Fruit fly (Drosophila melanogaster): ENCODE results near the gene CG10274.

- TF ChIP-seq CG14655 (GFP tag; optimal IDR thresholded peaks at IDR 0.05) (no peak), Pif1B (GFP tag; optimal IDR thresholded peaks at IDR 0.05) (no peak), gl (tag; optimal IDR thresholded peaks at IDR 0.05) (no peak), CG9948 (tag; optimal IDR thresholded peaks at IDR 0.05) (no peak), fd96Ca (GFP tag; IDR thresholded peaks at IDR 0.05) (no peak), Ets98B (GFP tag; IDR thresholded peaks at IDR 0.05) (no peak), CG8159 (tag; optimal IDR thresholded peaks at IDR 0.05) (no peak), CG8301 (tag; optimal IDR thresholded peaks at IDR 0.05) (no peak), D1 (tag; optimal IDR thresholded peaks at IDR 0.05) (no peak), CG13204 (GFP tag; optimal IDR thresholded peaks at IDR 0.05) (no peak), EcR (GFP tag; optimal IDR thresholded peaks at IDR 0.05) (no peak), CG10348 (GFP tag; IDR thresholded peaks at IDR 0.05) (no peak)
These were observed 24.1 kb downstream of the CG10274 start, which contains the start of gene CG13297 for dm6 chr3L:6157327-6158032.
